Worm (Caenorhabditis elegans): Measurements from ENCODE around the gene rpia-1.

Gene rpia-1

ce11 chrIII:7076386-7076785 lies 46.5 kb upstream of the rpia-1 start, which contains the start of gene ZK418.13:
ZK418.13 (minus strand) TSS chrIII:7076486.
- no peak for TF ChIP-seq hpl-2 (GFP tag; optimal IDR thresholded peaks at IDR 0.05)
- TF ChIP-seq lin-39 (tag; optimal IDR thresholded peaks at IDR 0.05): no peak
- no peak for TF ChIP-seq lir-3 (tag; optimal IDR thresholded peaks at IDR 0.05; ENCODE audit: poor library complexity)
- no peak for TF ChIP-seq sptf-1 (tag; optimal IDR thresholded peaks at IDR 0.05)

- TF ChIP-seq unc-62 (GFP tag; optimal IDR thresholded peaks at IDR 0.05) (no peak), tlp-1 (tag; optimal IDR thresholded peaks at IDR 0.05) (no peak), lin-15B (tag; optimal IDR thresholded peaks at IDR 0.05) (no peak), nhr-85 (tag) (no peak), jun-1 (tag; optimal IDR thresholded peaks at IDR 0.05) (no peak), nhr-237 (tag; optimal IDR thresholded peaks at IDR 0.05) (no peak), efl-3 (GFP tag; optimal IDR thresholded peaks at IDR 0.05) (no peak), lin-39 (tag; optimal IDR thresholded peaks at IDR 0.05) (no peak), elt-3 (tag; optimal IDR thresholded peaks at IDR 0.05) (no peak), dsc-1 (tag; optimal IDR thresholded peaks at IDR 0.05) (no peak), hlh-17 (GFP tag; optimal IDR thresholded peaks at IDR 0.05; ENCODE audit: borderline replicate concordance) (no peak), hpl-2 (GFP tag; optimal IDR thresholded peaks at IDR 0.05) (no peak), nhr-90 (tag; optimal IDR thresholded peaks at IDR 0.05; ENCODE audit: poor library complexity) (no peak), unc-98 (GFP tag; IDR thresholded peaks at IDR 0.05) (no peak), nhr-71 (tag; optimal IDR thresholded peaks at IDR 0.05) (no peak), fkh-4 (tag; optimal IDR thresholded peaks at IDR 0.05; ENCODE audit: borderline replicate concordance) (no peak)
Observed at ce11 chrIII:7078737-7079136, 44.2 kb upstream of the rpia-1 start, which contains the start of gene ZK418.6. ZK418.6 (minus strand) TSS chrIII:7078837.

ce11 chrIII:7080689-7081088 lies 42.2 kb upstream of the rpia-1 start, which contains the start of gene ZK418.7:
ZK418.7 (minus strand) TSS chrIII:7080789.
- no peak for TF ChIP-seq mef-2 (tag; optimal IDR thresholded peaks at IDR 0.05)
- TF ChIP-seq sup-37 (GFP tag; optimal IDR thresholded peaks at IDR 0.05): no peak
- no peak for TF ChIP-seq pax-3 (tag; optimal IDR thresholded peaks at IDR 0.05)
- TF ChIP-seq lin-39 (tag; optimal IDR thresholded peaks at IDR 0.05): no peak
- TF ChIP-seq snu-23 (GFP tag; optimal IDR thresholded peaks at IDR 0.05): no peak
- TF ChIP-seq hlh-17 (GFP tag; optimal IDR thresholded peaks at IDR 0.05; ENCODE audit: borderline replicate concordance): no peak
- no peak for TF ChIP-seq tbx-2 (tag; optimal IDR thresholded peaks at IDR 0.05)
- no peak for TF ChIP-seq lin-13 (GFP tag; optimal IDR thresholded peaks at IDR 0.05)

- TF ChIP-seq ces-1 (GFP tag; optimal IDR thresholded peaks at IDR 0.05) (no peak), lin-35 (GFP tag; optimal IDR thresholded peaks at IDR 0.05) (peak in 1 of 2 experiments; percentile 8), elt-2 (tag; optimal IDR thresholded peaks at IDR 0.05) (peak; percentile 41), ztf-11 (tag; optimal IDR thresholded peaks at IDR 0.05) (no peak)
Observed at ce11 chrIII:7081488-7081887, 41.4 kb upstream of the rpia-1 start.

- no peak for TF ChIP-seq lin-15B (tag; optimal IDR thresholded peaks at IDR 0.05)
- no peak for TF ChIP-seq nhr-76 (tag; optimal IDR thresholded peaks at IDR 0.05)
- peak in 1 of 3 experiments; percentile 19 for TF ChIP-seq dpl-1 (GFP tag; optimal IDR thresholded peaks at IDR 0.05)
- no peak for TF ChIP-seq unc-98 (GFP tag; IDR thresholded peaks at IDR 0.05)
- no peak for TF ChIP-seq nhr-11 (tag; optimal IDR thresholded peaks at IDR 0.05)
- TF ChIP-seq efl-1 (optimal IDR thresholded peaks at IDR 0.05): peak in 1 of 2 experiments; percentile 42
- TF ChIP-seq efl-1 (GFP tag; optimal IDR thresholded peaks at IDR 0.05 in 1 of 2): peak; percentile 9 to 93
- no peak for TF ChIP-seq ama-1 (optimal IDR thresholded peaks at IDR 0.05)
- no peak for TF ChIP-seq hpl-2 (GFP tag; optimal IDR thresholded peaks at IDR 0.05)
- no peak for TF ChIP-seq pax-3 (tag; optimal IDR thresholded peaks at IDR 0.05)
- TF ChIP-seq unc-62 (GFP tag; optimal IDR thresholded peaks at IDR 0.05): no peak
- TF ChIP-seq ceh-90 (tag; optimal IDR thresholded peaks at IDR 0.05): no peak
- no peak for TF ChIP-seq ceh-88 (GFP tag; IDR thresholded peaks at IDR 0.05)
Observed at ce11 chrIII:7083106-7083505, 39.8 kb upstream of the rpia-1 start.
